Worm (Caenorhabditis elegans) whole organism, late embryonic: ENCODE measurements around the gene zipt-2.3.

Source experiments
- ama-1 ChIP-seq: fragments of 150-350 bp; optimal IDR thresholded peaks from 2 replicates; lab custom pipeline; 2014
- ceh-19 ChIP-seq: fragments of 200-800 bp; sonication (Bioruptor generic); optimal IDR thresholded peaks from 2 replicates; lab custom pipeline; 2018; ENCODE audit warnings: mild to moderate bottlenecking, missing genetic modification characterization, missing compliant biosample characterization
- ceh-9 ChIP-seq: sonication (generic microtip); optimal IDR thresholded peaks from 2 replicates; lab custom pipeline; 2016; ENCODE audit warnings: mild to moderate bottlenecking, missing genetic modification characterization, inconsistent platforms, missing compliant biosample characterization
- che-1 ChIP-seq: sonication (generic microtip); optimal IDR thresholded peaks from 2 replicates; lab custom pipeline; 2016; ENCODE audit warnings: mild to moderate bottlenecking, missing genetic modification characterization, missing compliant biosample characterization
- lim-6 ChIP-seq: sonication (generic microtip); optimal IDR thresholded peaks from 2 replicates; lab custom pipeline; 2016; ENCODE audit warnings: missing genetic modification characterization, missing compliant biosample characterization
- pag-3 ChIP-seq: sonication (generic microtip); optimal IDR thresholded peaks from 2 replicates; lab custom pipeline; 2016; ENCODE audit warnings: missing compliant biosample characterization, missing genetic modification characterization, borderline replicate concordance
- sox-4 ChIP-seq: sonication (generic microtip); optimal IDR thresholded peaks from 2 replicates; lab custom pipeline; 2017; ENCODE audit warnings: mild to moderate bottlenecking, missing genetic modification characterization, inconsistent platforms, missing compliant biosample characterization
- tbx-7 ChIP-seq: sonication (generic microtip); optimal IDR thresholded peaks from 2 replicates; lab custom pipeline; 2016; ENCODE audit warnings: missing genotype, missing genetic modification characterization, missing compliant biosample characterization

DNA sequence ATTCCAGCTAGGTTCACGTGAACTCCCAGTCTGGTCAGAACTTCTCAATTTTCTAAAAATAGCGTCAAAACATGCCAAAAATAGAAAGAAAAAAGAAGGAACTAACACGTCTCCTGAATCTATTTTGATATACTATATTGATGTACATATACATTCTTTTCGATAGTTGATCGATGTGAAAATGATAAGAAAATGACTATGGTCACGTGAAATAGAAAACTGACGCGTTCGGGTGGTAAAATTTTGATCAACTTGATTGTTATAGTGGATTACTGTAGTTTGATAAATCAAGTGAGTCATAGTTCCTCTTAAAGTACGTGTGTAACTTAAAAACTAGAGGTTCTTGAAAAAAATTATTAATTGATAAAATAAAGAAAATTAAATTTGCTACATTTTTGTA, 51.3 kb downstream of the zipt-2.3 start:
- no peak for TF ChIP-seq ama-1 (lab: Kevin White, UChicago)
- no peak for TF ChIP-seq che-1 (tag; lab: Kevin White, UChicago)
- no peak for TF ChIP-seq ceh-9 (tag; lab: Kevin White, UChicago)
- TF ChIP-seq sox-4 (tag; lab: Kevin White, UChicago) = no peak
- TF ChIP-seq ceh-19 (GFP tag; lab: Kevin White, UChicago) = no peak
- no peak for TF ChIP-seq lim-6 (tag; lab: Kevin White, UChicago)
- TF ChIP-seq tbx-7 (tag; lab: Kevin White, UChicago) = no peak
- no peak for TF ChIP-seq pag-3 (tag; lab: Kevin White, UChicago)
